Worm (Caenorhabditis elegans): ENCODE data around the gene dnsn-1.

ce11 chrII:371549-371948 lies 39.2 kb downstream of the dnsn-1 start:
- no peak for TF ChIP-seq cnd-1 (tag; optimal IDR thresholded peaks at IDR 0.05)
- TF ChIP-seq ces-1 (GFP tag; optimal IDR thresholded peaks at IDR 0.05) = no peak
- no peak for TF ChIP-seq nhr-76 (tag; optimal IDR thresholded peaks at IDR 0.05)

Data from whole organism, mixed stage, embryonic.